Worm (Caenorhabditis elegans): ENCODE measurements around the gene slt-1.

DNA sequence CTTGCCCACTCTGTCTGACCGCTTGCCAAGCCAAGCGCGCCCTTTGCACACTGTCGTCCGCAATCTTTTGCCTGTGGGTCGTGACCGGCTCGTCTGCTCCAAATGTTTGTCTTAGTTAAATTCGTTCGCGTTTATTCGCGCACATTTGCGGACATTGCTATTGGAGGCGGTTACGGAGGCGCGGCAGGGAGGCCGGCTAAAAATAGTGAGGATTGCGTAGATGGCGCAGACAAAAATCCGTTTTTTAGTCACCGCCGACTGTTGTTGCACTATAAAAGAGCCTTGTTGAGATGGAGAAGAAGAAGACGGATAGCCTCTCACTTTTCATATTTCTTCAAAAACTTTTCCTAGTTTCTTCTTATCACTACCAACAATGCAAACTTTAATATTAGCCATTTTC, 27.4 kb downstream of the slt-1 start, which contains the start of gene F40E10.5:
- TF ChIP-seq nhr-85 (tag) (no peak), nhr-90 (tag; optimal IDR thresholded peaks at IDR 0.05; ENCODE audit: poor library complexity) (no peak), nhr-76 (tag; optimal IDR thresholded peaks at IDR 0.05) (no peak), nhr-20 (tag; optimal IDR thresholded peaks at IDR 0.05) (no peak), pax-3 (tag; optimal IDR thresholded peaks at IDR 0.05) (no peak), nhr-28 (tag; optimal IDR thresholded peaks at IDR 0.05) (no peak), hlh-4 (tag; optimal IDR thresholded peaks at IDR 0.05) (no peak), lin-14 (GFP tag; optimal IDR thresholded peaks at IDR 0.05) (no peak), alr-1 (tag; optimal IDR thresholded peaks at IDR 0.05; ENCODE audit: borderline replicate concordance) (no peak), tbx-2 (tag; optimal IDR thresholded peaks at IDR 0.05) (no peak), efl-1 (optimal IDR thresholded peaks at IDR 0.05) (no peak), efl-1 (GFP tag; optimal IDR thresholded peaks at IDR 0.05 in 1 of 2) (no peak)

Measured in whole organism, L1 larva.